Fruit fly (Drosophila melanogaster) whole organism, wandering third instar larva: ENCODE measurements around the gene CG9215.
A peak's percentile ranks its signal among the peaks of the same experiment; 100 is the strongest.

ENCODE experiments used
- Abd-B ChIP-seq: fragments of >200 bp; optimal IDR thresholded peaks from 2 replicates; lab custom pipeline; 2017; ENCODE audit warnings: missing biosample characterization, missing genetic modification characterization
- CG32264 ChIP-seq: fragments of 200-800 bp; sonication (Bioruptor generic); optimal IDR thresholded peaks from 2 replicates; lab custom pipeline; 2016; ENCODE audit warnings: missing biosample characterization, missing genetic modification characterization
- CG9705 ChIP-seq: fragments of 200-800 bp; sonication (Bioruptor generic); optimal IDR thresholded peaks from 2 replicates; lab custom pipeline; 2018; ENCODE audit warnings: missing biosample characterization, mild to moderate bottlenecking, missing genetic modification characterization
- CrebA ChIP-seq: fragments of 200-800 bp; sonication (Bioruptor generic); optimal IDR thresholded peaks from 2 replicates; lab custom pipeline; 2016; ENCODE audit warnings: missing biosample characterization, mild to moderate bottlenecking, missing genetic modification characterization, borderline replicate concordance
- Dfd ChIP-seq: fragments of >200 bp; optimal IDR thresholded peaks from 2 replicates; lab custom pipeline; 2017; ENCODE audit warnings: missing biosample characterization, missing genetic modification characterization
- Dif ChIP-seq: fragments of 200-275, 200-300 bp; sonication (Bioruptor generic); optimal IDR thresholded peaks from 2 replicates; lab custom pipeline; 2018; ENCODE audit warnings: missing biosample characterization, missing genetic modification characterization; ENCODE audit not compliant: partially characterized antibody
- GATAd ChIP-seq: sonication (Bioruptor generic); optimal IDR thresholded peaks from 2 replicates; lab custom pipeline; 2016; ENCODE audit warnings: missing biosample characterization, missing genetic modification characterization
- HLH106 ChIP-seq: fragments of 200-800 bp; optimal IDR thresholded peaks from 3 replicates; lab custom pipeline; 2019; ENCODE audit warnings: missing biosample characterization, mild to moderate bottlenecking, missing genetic modification characterization, moderate library complexity
- Hnf4 ChIP-seq: fragments of 200-800 bp; sonication (Bioruptor generic); optimal IDR thresholded peaks from 2 replicates; lab custom pipeline; 2016; ENCODE audit warnings: missing biosample characterization, mild to moderate bottlenecking, missing genetic modification characterization
- Hr78 ChIP-seq: fragments of >200 bp; optimal IDR thresholded peaks from 2 replicates; lab custom pipeline; 2017; ENCODE audit warnings: missing biosample characterization, missing genetic modification characterization
- Hr83 ChIP-seq: fragments of 200-300 bp; sonication (Bioruptor generic); optimal IDR thresholded peaks from 2 replicates; lab custom pipeline; 2016; ENCODE audit warnings: missing biosample characterization, mild to moderate bottlenecking, missing genetic modification characterization, moderate library complexity; ENCODE audit not compliant: poor library complexity, severe bottlenecking
- Jra ChIP-seq: sonication (Bioruptor generic); optimal IDR thresholded peaks from 2 replicates; lab custom pipeline; 2016; ENCODE audit warnings: missing biosample characterization, missing genetic modification characterization
- N ChIP-seq: fragments of >200 bp; optimal IDR thresholded peaks from 2 replicates; lab custom pipeline; 2018; ENCODE audit warnings: missing biosample characterization, missing external identifiers, missing genetic modification characterization
- Rel ChIP-seq, 2 experiments: fragments of 200-800 bp; sonication (Bioruptor generic) in 1 of 2; optimal IDR thresholded peaks; 2 replicates in 1 of 2; 3 replicates in 1 of 2; lab custom pipeline; 2016 to 2019; ENCODE audit warnings: mild to moderate bottlenecking in 2 of 2, missing biosample characterization in 2 of 2, missing genetic modification characterization in 2 of 2, moderate library complexity in 1 of 2
- Sp1 ChIP-seq: fragments of 200-800 bp; sonication (Bioruptor generic); optimal IDR thresholded peaks from 3 replicates; lab custom pipeline; 2019; ENCODE audit warnings: missing biosample characterization, mild to moderate bottlenecking, missing genetic modification characterization, moderate library complexity
- br ChIP-seq: fragments of 200-800 bp; sonication (Bioruptor generic); optimal IDR thresholded peaks from 2 replicates; lab custom pipeline; 2016; ENCODE audit warnings: missing biosample characterization, missing genetic modification characterization
- brk ChIP-seq: fragments of 200-800 bp; sonication (Bioruptor generic); optimal IDR thresholded peaks from 2 replicates; lab custom pipeline; 2016; ENCODE audit warnings: missing biosample characterization, mild to moderate bottlenecking, missing genetic modification characterization
- dmrt93B ChIP-seq: fragments of 200-800 bp; sonication (Bioruptor generic); optimal IDR thresholded peaks from 2 replicates; lab custom pipeline; 2018; ENCODE audit warnings: missing biosample characterization, mild to moderate bottlenecking, missing genetic modification characterization
- dsf ChIP-seq: sonication (Bioruptor generic); optimal IDR thresholded peaks from 2 replicates; lab custom pipeline; 2016; ENCODE audit warnings: missing biosample characterization, missing genetic modification characterization, borderline replicate concordance
- ey ChIP-seq: fragments of 200-800 bp; sonication (Bioruptor generic); optimal IDR thresholded peaks from 2 replicates; lab custom pipeline; 2016; ENCODE audit warnings: missing biosample characterization, missing genetic modification characterization
- foxo ChIP-seq, 2 experiments: fragments of 200-800 bp; sonication (Bioruptor generic); optimal IDR thresholded peaks; 2 replicates in 1 of 2; 3 replicates in 1 of 2; lab custom pipeline; 2016 to 2017; ENCODE audit warnings: missing biosample characterization in 2 of 2, missing genetic modification characterization in 2 of 2
- fru ChIP-seq: fragments of 200-800 bp; sonication (Bioruptor generic); optimal IDR thresholded peaks from 3 replicates; lab custom pipeline; 2016; ENCODE audit warnings: missing biosample characterization, mild to moderate bottlenecking, missing genetic modification characterization
- h ChIP-seq: fragments of 200-800 bp; sonication (Bioruptor generic); optimal IDR thresholded peaks from 3 replicates; lab custom pipeline; 2016; ENCODE audit warnings: missing biosample characterization, mild to moderate bottlenecking, missing genetic modification characterization
- jim ChIP-seq: fragments of 175-275, 200-325 bp; sonication (Bioruptor generic); optimal IDR thresholded peaks from 2 replicates; lab custom pipeline; 2016; ENCODE audit warnings: missing biosample characterization, mild to moderate bottlenecking, missing genetic modification characterization
- lola ChIP-seq: fragments of >200 bp; optimal IDR thresholded peaks from 2 replicates; lab custom pipeline; 2017; ENCODE audit warnings: missing biosample characterization, missing genetic modification characterization
- psq ChIP-seq: fragments of 200-800 bp; sonication (Bioruptor generic); optimal IDR thresholded peaks from 3 replicates; lab custom pipeline; 2017; ENCODE audit warnings: missing biosample characterization, mild to moderate bottlenecking, missing genetic modification characterization, moderate library complexity
- sage ChIP-seq: fragments of 200-800 bp; sonication (Bioruptor generic); optimal IDR thresholded peaks from 2 replicates; lab custom pipeline; 2016; ENCODE audit warnings: missing biosample characterization, mild to moderate bottlenecking, missing genetic modification characterization
- tai ChIP-seq: sonication (Bioruptor generic); optimal IDR thresholded peaks from 2 replicates; lab custom pipeline; 2016; ENCODE audit warnings: missing biosample characterization, missing genetic modification characterization
- woc ChIP-seq: sonication (Bioruptor generic); optimal IDR thresholded peaks from 2 replicates; lab custom pipeline; 2016; ENCODE audit warnings: missing biosample characterization, mild to moderate bottlenecking, missing genetic modification characterization

The CG9215 gene

DNA sequence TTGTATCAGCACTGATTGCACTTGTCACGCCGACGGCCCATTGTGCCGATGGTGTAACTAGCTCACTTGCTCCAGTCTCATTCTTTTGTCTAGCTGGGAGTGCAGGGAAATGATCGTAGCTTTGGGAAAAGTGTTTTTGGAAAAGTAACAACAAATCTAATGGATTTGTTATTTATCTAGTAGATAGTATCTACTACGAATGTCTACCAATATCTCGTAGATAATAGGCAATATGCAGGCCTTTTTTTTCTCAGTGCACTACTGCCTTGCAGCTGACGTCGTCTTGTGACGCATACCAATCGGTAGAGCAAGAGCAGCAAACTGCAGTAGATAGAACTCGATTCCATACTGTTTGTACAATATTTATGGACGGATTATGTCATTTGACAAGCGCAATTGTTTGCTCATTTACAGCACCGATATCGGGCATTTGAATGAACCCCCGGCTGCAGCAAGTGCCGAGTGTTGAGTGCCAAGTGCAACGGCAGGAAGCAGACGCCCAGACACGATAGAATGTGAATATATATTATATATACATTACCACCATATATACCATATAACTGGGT, 39.1 kb downstream of the CG9215 start:
- TF ChIP-seq h (GFP tag; lab: Kevin White, UChicago) (no peak), CG32264 (GFP tag; lab: Kevin White, UChicago) (no peak), Dfd (GFP tag; lab: Kevin White, UChicago) (no peak), Hr83 (no peak), psq (GFP tag; lab: Kevin White, UChicago) (no peak), jim (GFP tag; lab: Kevin White, UChicago) (no peak)

DNA sequence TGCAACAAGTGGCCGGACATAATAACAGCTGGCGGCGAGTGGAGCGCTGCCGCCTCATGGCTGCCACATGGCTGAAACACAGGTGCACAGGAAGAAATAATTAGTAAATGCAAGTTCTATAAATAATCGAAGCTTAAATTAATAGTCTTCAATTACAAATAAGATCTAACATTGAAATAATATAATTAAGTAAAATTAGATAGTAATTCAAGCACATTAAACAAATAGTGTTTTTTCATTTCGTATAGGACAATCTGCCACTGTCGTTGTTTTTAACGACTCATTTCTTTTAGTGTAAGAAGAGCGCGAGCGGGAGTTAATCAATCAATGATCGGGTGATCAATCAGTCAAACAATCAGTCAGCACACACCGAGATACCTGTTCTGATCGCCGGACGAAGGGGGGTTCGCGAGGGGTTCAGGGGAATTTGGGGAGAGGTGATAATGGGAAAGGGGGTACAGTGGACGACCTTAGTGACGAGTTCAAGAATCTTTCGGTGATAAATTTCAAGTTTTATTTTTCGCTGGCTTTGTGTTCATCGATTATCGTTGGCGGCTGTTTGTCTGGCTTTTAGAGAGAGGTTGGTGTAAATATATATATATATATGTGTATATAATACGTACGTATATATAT, 42.7 kb downstream of the CG9215 start:
- TF ChIP-seq Hr78 (GFP tag; lab: Kevin White, UChicago), result no peak
- TF ChIP-seq dsf (GFP tag; lab: Kevin White, UChicago), result no peak
- no peak for TF ChIP-seq br (GFP tag; lab: Kevin White, UChicago)
- peak; percentile 9 for TF ChIP-seq h (GFP tag; lab: Kevin White, UChicago)
- TF ChIP-seq tai, result no peak
- TF ChIP-seq Jra (GFP tag; lab: Kevin White, UChicago), result no peak
- no peak for TF ChIP-seq woc (GFP tag; lab: Kevin White, UChicago)
- TF ChIP-seq N (GFP tag; lab: Kevin White, UChicago), result no peak
- peak; percentile 27 for TF ChIP-seq HLH106 (tag; lab: Kevin White, UChicago)
- TF ChIP-seq dmrt93B (GFP tag; lab: Kevin White, UChicago), result no peak
- TF ChIP-seq jim (GFP tag; lab: Kevin White, UChicago), result no peak
- TF ChIP-seq Abd-B (GFP tag; lab: Kevin White, UChicago), result no peak
- no peak for TF ChIP-seq GATAd (GFP tag; lab: Kevin White, UChicago)
- no peak for TF ChIP-seq CG32264 (GFP tag; lab: Kevin White, UChicago)
- peak; percentile 16 for TF ChIP-seq fru (GFP tag; lab: Kevin White, UChicago)
- peak in 1 of 2 experiments; percentile 24 for TF ChIP-seq foxo (GFP tag; optimal IDR thresholded peaks at IDR 0.05; lab: Kevin White, UChicago)
- no peak for TF ChIP-seq Hr83
- no peak for TF ChIP-seq ey (GFP tag; lab: Kevin White, UChicago)
- TF ChIP-seq Dfd (GFP tag; lab: Kevin White, UChicago), result no peak
- TF ChIP-seq lola, result no peak
- no peak for TF ChIP-seq psq (GFP tag; lab: Kevin White, UChicago)
- no peak for TF ChIP-seq brk
- TF ChIP-seq sage (GFP tag; lab: Kevin White, UChicago), result no peak
- TF ChIP-seq Sp1 (GFP tag; lab: Kevin White, UChicago), result no peak
- no peak for TF ChIP-seq CrebA
- no peak for TF ChIP-seq Rel (GFP tag; optimal IDR thresholded peaks at IDR 0.05; lab: Kevin White, UChicago)
- TF ChIP-seq Rel (tag; optimal IDR thresholded peaks at IDR 0.05; lab: Kevin White, UChicago), result peak; percentile 15

DNA sequence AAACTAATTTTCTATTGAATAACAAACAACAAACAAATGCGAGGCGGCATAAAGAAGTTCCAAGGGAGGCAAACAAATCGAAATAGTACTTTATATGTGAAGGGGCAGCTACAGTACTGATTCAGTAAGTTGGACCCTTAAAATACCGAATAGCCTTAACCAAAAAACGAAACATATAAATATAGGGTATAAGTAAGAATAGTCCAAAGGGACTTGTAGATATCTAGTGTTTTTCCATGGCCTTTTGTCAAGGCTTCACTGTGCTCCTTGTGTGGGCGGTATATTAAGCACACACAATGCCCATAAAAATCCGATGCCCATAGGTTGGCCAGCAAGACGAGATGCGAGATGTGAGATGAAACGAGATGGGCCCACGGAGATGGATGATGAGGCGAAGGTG, 50.6 kb downstream of the CG9215 start:
- TF ChIP-seq CG9705 (GFP tag; lab: Kevin White, UChicago), result no peak
- TF ChIP-seq psq (GFP tag; lab: Kevin White, UChicago), result no peak
- TF ChIP-seq Dif (GFP tag; lab: Kevin White, UChicago), result no peak
- TF ChIP-seq fru (GFP tag; lab: Kevin White, UChicago), result no peak
- TF ChIP-seq Rel (GFP tag; optimal IDR thresholded peaks at IDR 0.05; lab: Kevin White, UChicago), result no peak
- TF ChIP-seq Rel (tag; optimal IDR thresholded peaks at IDR 0.05; lab: Kevin White, UChicago), result no peak
- TF ChIP-seq ey (GFP tag; lab: Kevin White, UChicago), result peak; percentile 8
- peak in 1 of 2 experiments; percentile 19 for TF ChIP-seq foxo (GFP tag; optimal IDR thresholded peaks at IDR 0.05; lab: Kevin White, UChicago)
- TF ChIP-seq Hnf4 (GFP tag; lab: Kevin White, UChicago), result no peak
- no peak for TF ChIP-seq CrebA
